Fruit fly (Drosophila melanogaster): ENCODE results near the gene dy.

dy gene

dm6 chrX:11818047-11818766, 39.6 kb upstream of the dy start (continued):
- TF ChIP-seq CG2120 (GFP tag; optimal IDR thresholded peaks at IDR 0.05) (peak; percentile 96), CG1792 (GFP tag; optimal IDR thresholded peaks at IDR 0.05) (peak; percentile 84), z (GFP tag; IDR thresholded peaks at IDR 0.05) (peak; percentile 71; the same call in 1 of the 3 replicates), CG4730 (GFP tag; IDR thresholded peaks at IDR 0.05) (peak; percentile 89), tna (GFP tag; IDR thresholded peaks at IDR 0.05; ENCODE audit: partially characterized antibody) (peak; percentile 64), CG18599 (GFP tag; optimal IDR thresholded peaks at IDR 0.05) (peak; percentile 96), nau (GFP tag; optimal IDR thresholded peaks at IDR 0.05) (peak; percentile 93), Bdp1 (GFP tag; optimal IDR thresholded peaks at IDR 0.05) (peak; percentile 86), Nf-YA (GFP tag; IDR thresholded peaks at IDR 0.05) (peak; percentile 90), CG5180 (GFP tag; optimal IDR thresholded peaks at IDR 0.05) (peak; percentile 80), cad (GFP tag; optimal IDR thresholded peaks at IDR 0.05) (no peak), CG17612 (GFP tag; IDR thresholded peaks at IDR 0.05) (peak; percentile 73), gsb-n (tag; optimal IDR thresholded peaks at IDR 0.05) (peak; percentile 95), Atf-2 (GFP tag; optimal IDR thresholded peaks at IDR 0.05) (peak; percentile 96), CG1233 (GFP tag; optimal IDR thresholded peaks at IDR 0.05) (peak; percentile 91), CG2712 (tag; optimal IDR thresholded peaks at IDR 0.05) (peak; percentile 97), CG2678 (tag; optimal IDR thresholded peaks at IDR 0.05) (peak; percentile 95), CG2889 (GFP tag; IDR thresholded peaks at IDR 0.05) (peak; percentile 90), CG34422 (GFP tag; IDR thresholded peaks at IDR 0.05) (peak; percentile 94), ind (GFP tag; optimal IDR thresholded peaks at IDR 0.05) (peak; percentile 94), E2f1 (GFP tag; IDR thresholded peaks at IDR 0.05) (peak; percentile 93), CG3163 (GFP tag; optimal IDR thresholded peaks at IDR 0.05) (peak; percentile 89), CG3281 (GFP tag; optimal IDR thresholded peaks at IDR 0.05) (peak; percentile 92), CG14014 (GFP tag; IDR thresholded peaks at IDR 0.05) (peak; percentile 93), CG9215 (GFP tag; IDR thresholded peaks at IDR 0.05) (peak; percentile 84), Hey (tag; optimal IDR thresholded peaks at IDR 0.05) (peak; percentile 55), cas (GFP tag; IDR thresholded peaks at IDR 0.05) (peak; percentile 86), Dad (GFP tag; optimal IDR thresholded peaks at IDR 0.05) (peak; percentile 85), CG8765 (GFP tag; IDR thresholded peaks at IDR 0.05) (peak; percentile 91), tgo (GFP tag; IDR thresholded peaks at IDR 0.05) (peak; percentile 96), fd3F (GFP tag; optimal IDR thresholded peaks at IDR 0.05) (peak; percentile 86), en (GFP tag; optimal IDR thresholded peaks at IDR 0.05) (peak; percentile 93), chm (GFP tag; IDR thresholded peaks at IDR 0.05) (peak; percentile 96), tx (GFP tag; optimal IDR thresholded peaks at IDR 0.05) (peak; percentile 95), sd (tag; optimal IDR thresholded peaks at IDR 0.05) (peak; percentile 76), CG17385 (GFP tag; optimal IDR thresholded peaks at IDR 0.05) (peak; percentile 87), Elba2 (GFP tag; optimal IDR thresholded peaks at IDR 0.05) (peak; percentile 21), CG11696 (GFP tag; IDR thresholded peaks at IDR 0.05) (peak; percentile 84), CG7556 (GFP tag; optimal IDR thresholded peaks at IDR 0.05) (peak; percentile 94), Rx (GFP tag; IDR thresholded peaks at IDR 0.05) (peak; percentile 91), CG30431 (GFP tag; optimal IDR thresholded peaks at IDR 0.05) (peak; percentile 90), pnt (GFP tag; optimal IDR thresholded peaks at IDR 0.05) (peak; percentile 93), al (GFP tag; IDR thresholded peaks at IDR 0.05) (peak; percentile 87), Mrtf (GFP tag; IDR thresholded peaks at IDR 0.05) (peak; percentile 90), fd102C (GFP tag; optimal IDR thresholded peaks at IDR 0.05) (peak; percentile 70), nerfin-2 (GFP tag; IDR thresholded peaks at IDR 0.05; ENCODE audit: partially characterized antibody) (peak; percentile 19; the same call in 1 of the 2 replicates), cg (GFP tag; optimal IDR thresholded peaks at IDR 0.05) (peak; percentile 75), Blimp-1 (GFP tag; optimal IDR thresholded peaks at IDR 0.05) (peak; percentile 94), Hr39 (optimal IDR thresholded peaks at IDR 0.05) (no peak), nmo (GFP tag; optimal IDR thresholded peaks at IDR 0.05) (peak; percentile 95)
